Worm (Caenorhabditis elegans) whole organism, L1 larva: ENCODE results near the gene F16B12.1.

Experiments used
- C34B4.2 ChIP-seq: sonication (generic microtip); optimal IDR thresholded peaks from 2 replicates; lab custom pipeline; 2017; ENCODE audit warnings: mild to moderate bottlenecking, missing genetic modification characterization, missing compliant biosample characterization
- F16B12.6 ChIP-seq: fragments of 150-350 bp; optimal IDR thresholded peaks from 2 replicates; lab custom pipeline; 2014; ENCODE audit warnings: missing biosample characterization, missing genetic modification characterization
- Y116A8C.19 ChIP-seq: sonication (generic microtip); optimal IDR thresholded peaks from 2 replicates; lab custom pipeline; 2016; ENCODE audit warnings: missing compliant biosample characterization, missing genetic modification characterization, borderline replicate concordance
- alr-1 ChIP-seq: fragments of 200-800 bp; sonication (Bioruptor generic); optimal IDR thresholded peaks from 2 replicates; lab custom pipeline; 2018; ENCODE audit warnings: borderline replicate concordance, mild to moderate bottlenecking, missing genetic modification characterization, missing compliant biosample characterization
- aly-2 ChIP-seq: fragments of 150-350 bp; optimal IDR thresholded peaks from 2 replicates; lab custom pipeline; 2014; ENCODE audit warnings: missing biosample characterization, missing genetic modification characterization
- ama-1 ChIP-seq: fragments of 150-350 bp; optimal IDR thresholded peaks from 2 replicates; lab custom pipeline; 2014
- ceh-63 ChIP-seq: fragments of 200-800 bp; sonication (Bioruptor generic); optimal IDR thresholded peaks from 2 replicates; lab custom pipeline; 2018; ENCODE audit warnings: mild to moderate bottlenecking, missing genetic modification characterization, missing compliant biosample characterization
- ceh-82 ChIP-seq, 3 experiments: fragments of 150-350 bp in 1 of 3; sonication (generic microtip) in 2 of 3; optimal IDR thresholded peaks; 2 replicates each; lab custom pipeline; 2014 to 2017; ENCODE audit warnings: missing biosample characterization in 3 of 3, missing genetic modification characterization in 3 of 3
- ceh-88 ChIP-seq: fragments of 200-800 bp; sonication (Bioruptor generic); IDR thresholded peaks from 2 replicates; pipeline ENCODE4 v1.3.6; 2022; ENCODE audit warnings: missing genetic modification characterization, missing compliant biosample characterization
- dpl-1 ChIP-seq, 3 experiments: fragments of 150-350 bp in 2 of 3; sonication (generic microtip) in 1 of 3; optimal IDR thresholded peaks; 2 replicates each; lab custom pipeline; 2014 to 2017; ENCODE audit warnings: missing biosample characterization in 3 of 3, missing genetic modification characterization in 3 of 3, missing genetic modification reagents in 3 of 3
- efl-1 ChIP-seq, 4 experiments: fragments of 150-350 bp; optimal IDR thresholded peaks in 3 of 4; peaks in 1 of 4; 1 replicate in 1 of 4; 2 replicates in 3 of 4; lab custom pipeline; 2014; ENCODE audit warnings: missing biosample characterization in 2 of 4, missing genetic modification characterization in 2 of 4, missing genetic modification reagents in 2 of 4
- efl-3 ChIP-seq: fragments of 200-800 bp; sonication (Bioruptor generic); optimal IDR thresholded peaks from 2 replicates; lab custom pipeline; 2018; ENCODE audit warnings: mild to moderate bottlenecking, missing genetic modification characterization, missing compliant biosample characterization
- elt-3 ChIP-seq, 6 experiments: fragments of 150-350 bp in 1 of 6; sonication (generic microtip); optimal IDR thresholded peaks; 2 replicates each; lab custom pipeline; 2017 to 2018; ENCODE audit warnings: missing biosample characterization in 6 of 6, missing genetic modification characterization in 6 of 6, inconsistent platforms in 1 of 6
- fkh-4 ChIP-seq: sonication (generic microtip); optimal IDR thresholded peaks from 2 replicates; lab custom pipeline; 2016; ENCODE audit warnings: missing compliant biosample characterization, missing genetic modification characterization, borderline replicate concordance
- grh-1 ChIP-seq: fragments of 200-800 bp; sonication (Bioruptor generic); IDR thresholded peaks from 2 replicates; pipeline ENCODE4 v1.3.6; 2022; ENCODE audit warnings: missing genetic modification reagents, missing genetic modification characterization, missing compliant biosample characterization
- hlh-17 ChIP-seq: fragments of 200-800 bp; sonication (Bioruptor generic); optimal IDR thresholded peaks from 2 replicates; lab custom pipeline; 2018; ENCODE audit warnings: missing genetic modification characterization, mild to moderate bottlenecking, missing compliant biosample characterization, moderate library complexity, borderline replicate concordance
- hlh-4 ChIP-seq: sonication (generic microtip); optimal IDR thresholded peaks from 2 replicates; lab custom pipeline; 2016; ENCODE audit warnings: mild to moderate bottlenecking, missing genetic modification characterization, missing compliant biosample characterization
- irx-1 ChIP-seq: sonication (generic microtip); optimal IDR thresholded peaks from 2 replicates; lab custom pipeline; 2016; ENCODE audit warnings: missing genetic modification characterization, missing compliant biosample characterization
- isw-1 ChIP-seq: fragments of 200-800 bp; sonication (Bioruptor generic); IDR thresholded peaks from 2 replicates; pipeline ENCODE4 v1.3.6; 2022; ENCODE audit warnings: missing genetic modification characterization, missing compliant biosample characterization
- jun-1 ChIP-seq: fragments of 150-350 bp; optimal IDR thresholded peaks from 2 replicates; lab custom pipeline; 2014; ENCODE audit warnings: missing biosample characterization, missing genetic modification reagents, missing genetic modification characterization
- lin-13 ChIP-seq: fragments of 150-350 bp; optimal IDR thresholded peaks from 2 replicates; lab custom pipeline; 2014; ENCODE audit warnings: missing biosample characterization, missing genetic modification reagents, missing genetic modification characterization
- lin-14 ChIP-seq: fragments of 200-800 bp; sonication (Bioruptor generic); optimal IDR thresholded peaks from 2 replicates; lab custom pipeline; 2018; ENCODE audit warnings: mild to moderate bottlenecking, missing genetic modification characterization, moderate library complexity, missing compliant biosample characterization
- lin-35 ChIP-seq, 2 experiments: fragments of 150-350 bp; optimal IDR thresholded peaks; 2 replicates each; lab custom pipeline; 2014; ENCODE audit warnings: missing biosample characterization in 2 of 2, missing genetic modification characterization in 2 of 2, missing genetic modification reagents in 2 of 2
- lsy-2 ChIP-seq, 2 experiments: fragments of 150-350 bp; optimal IDR thresholded peaks; 2 replicates each; lab custom pipeline; 2014; ENCODE audit warnings: missing biosample characterization in 2 of 2, missing genetic modification characterization in 2 of 2
- mef-2 ChIP-seq: fragments of 150-350 bp; optimal IDR thresholded peaks from 2 replicates; lab custom pipeline; 2014; ENCODE audit warnings: missing biosample characterization, missing genetic modification characterization
- nhr-11 ChIP-seq: fragments of 150-350 bp; optimal IDR thresholded peaks from 2 replicates; lab custom pipeline; 2014; ENCODE audit warnings: missing biosample characterization, missing genetic modification characterization
- nhr-19 ChIP-seq: fragments of 200-800 bp; sonication (Bioruptor generic); conservative IDR thresholded peaks from 2 replicates; pipeline ENCODE4 v1.3.6; 2022; ENCODE audit warnings: missing genetic modification characterization, missing compliant biosample characterization
- nhr-20 ChIP-seq: sonication (generic microtip); optimal IDR thresholded peaks from 2 replicates; lab custom pipeline; 2016; ENCODE audit warnings: mild to moderate bottlenecking, missing genetic modification characterization, missing compliant biosample characterization
- nhr-237 ChIP-seq: fragments of 150-350 bp; optimal IDR thresholded peaks from 2 replicates; lab custom pipeline; 2014; ENCODE audit warnings: missing biosample characterization, missing genetic modification characterization
- nhr-28 ChIP-seq: fragments of 150-350 bp; optimal IDR thresholded peaks from 2 replicates; lab custom pipeline; 2014; ENCODE audit warnings: missing biosample characterization, missing genetic modification characterization
- nhr-71 ChIP-seq: sonication (generic microtip); optimal IDR thresholded peaks from 2 replicates; lab custom pipeline; 2016; ENCODE audit warnings: mild to moderate bottlenecking, missing genetic modification characterization, moderate library complexity, missing compliant biosample characterization
- nhr-77 ChIP-seq: fragments of 150-350 bp; optimal IDR thresholded peaks from 2 replicates; lab custom pipeline; 2014; ENCODE audit warnings: missing biosample characterization, missing genetic modification characterization
- nhr-84 ChIP-seq: sonication (generic microtip); optimal IDR thresholded peaks from 2 replicates; lab custom pipeline; 2017; ENCODE audit warnings: missing biosample characterization, missing genetic modification characterization
- nhr-85 ChIP-seq: sonication (generic microtip); peaks from one replicate; lab custom pipeline; 2016; ENCODE audit warnings: missing genetic modification characterization, inconsistent platforms, missing compliant biosample characterization
- nhr-90 ChIP-seq: sonication (generic microtip); optimal IDR thresholded peaks from 2 replicates; lab custom pipeline; 2016; ENCODE audit warnings: mild to moderate bottlenecking, missing genetic modification characterization, missing compliant biosample characterization; ENCODE audit not compliant: poor library complexity
- pag-3 ChIP-seq: sonication (generic microtip); optimal IDR thresholded peaks from 2 replicates; lab custom pipeline; 2017; ENCODE audit warnings: missing genetic modification characterization, mild to moderate bottlenecking, missing compliant biosample characterization, antibody characterized with exemption, borderline replicate concordance; ENCODE audit not compliant: insufficient read depth
- skn-1 ChIP-seq: fragments of 150-350 bp; optimal IDR thresholded peaks from 2 replicates; lab custom pipeline; 2014; ENCODE audit warnings: missing biosample characterization, missing genetic modification characterization
- sox-4 ChIP-seq: sonication (generic microtip); optimal IDR thresholded peaks from 2 replicates; lab custom pipeline; 2016; ENCODE audit warnings: missing genetic modification characterization, missing compliant biosample characterization
- sptf-1 ChIP-seq: fragments of 150-350 bp; optimal IDR thresholded peaks from 2 replicates; lab custom pipeline; 2014; ENCODE audit warnings: missing biosample characterization, missing genetic modification characterization
- tbx-2 ChIP-seq: sonication (generic microtip); optimal IDR thresholded peaks from 2 replicates; lab custom pipeline; 2016; ENCODE audit warnings: missing genetic modification characterization, missing compliant biosample characterization
- unc-30 ChIP-seq: sonication (generic microtip); optimal IDR thresholded peaks from 2 replicates; lab custom pipeline; 2017; ENCODE audit warnings: missing biosample characterization, missing genetic modification characterization
- unc-86 ChIP-seq: sonication (generic microtip); optimal IDR thresholded peaks from 2 replicates; lab custom pipeline; 2016; ENCODE audit warnings: missing genetic modification characterization, missing compliant biosample characterization
- vab-15 ChIP-seq: sonication (generic microtip); optimal IDR thresholded peaks from 2 replicates; lab custom pipeline; 2017; ENCODE audit warnings: missing genotype, mild to moderate bottlenecking, missing genetic modification characterization, missing compliant biosample characterization
- xbp-1 ChIP-seq: sonication (generic microtip); optimal IDR thresholded peaks from 2 replicates; lab custom pipeline; 2016; ENCODE audit warnings: missing genetic modification characterization, missing compliant biosample characterization
- zag-1 ChIP-seq: fragments of 150-350 bp; optimal IDR thresholded peaks from 2 replicates; lab custom pipeline; 2014; ENCODE audit warnings: missing biosample characterization, missing genetic modification characterization
- ztf-11 ChIP-seq, 2 experiments: sonication (generic microtip); optimal IDR thresholded peaks; 2 replicates each; lab custom pipeline; 2016 to 2017; ENCODE audit warnings: missing genetic modification characterization in 2 of 2, missing biosample characterization in 1 of 2, missing compliant biosample characterization in 1 of 2
- ztf-4 ChIP-seq: fragments of 150-350 bp; optimal IDR thresholded peaks from 2 replicates; lab custom pipeline; 2014; ENCODE audit warnings: missing biosample characterization, missing genetic modification characterization

The F16B12.1 gene

DNA sequence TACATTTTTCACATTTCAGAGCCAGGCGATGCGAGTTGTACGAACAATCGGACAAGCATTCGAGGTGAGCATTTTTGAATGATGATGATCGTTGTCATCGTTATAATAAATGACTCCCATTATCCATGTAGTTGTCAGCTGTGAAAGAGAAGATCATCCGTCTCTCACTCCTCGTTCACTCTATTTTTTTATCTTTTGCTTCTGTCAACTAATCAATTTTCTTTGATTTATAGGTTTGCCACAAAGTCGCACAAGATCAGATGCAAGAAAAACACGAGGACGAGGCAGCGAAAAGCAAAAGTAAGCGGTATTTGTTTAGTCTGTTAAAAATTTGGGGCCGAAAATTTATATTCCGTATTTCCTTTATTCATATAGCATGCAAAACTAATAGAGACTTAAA lies 28.8 kb upstream of the F16B12.1 start (continued):
- TF ChIP-seq ceh-63 (GFP tag; lab: Kevin White, UChicago) (no peak), lin-14 (GFP tag; lab: Kevin White, UChicago) (peak; percentile 51), nhr-20 (tag; lab: Kevin White, UChicago) (no peak), isw-1 (GFP tag; lab: Robert Waterston, UW) (no peak), unc-30 (tag; lab: Kevin White, UChicago) (no peak), ama-1 (lab: Kevin White, UChicago) (no peak), lsy-2 (tag; optimal IDR thresholded peaks at IDR 0.05; lab: Kevin White, UChicago) (no peak), ztf-4 (tag; lab: Kevin White, UChicago) (no peak)

DNA sequence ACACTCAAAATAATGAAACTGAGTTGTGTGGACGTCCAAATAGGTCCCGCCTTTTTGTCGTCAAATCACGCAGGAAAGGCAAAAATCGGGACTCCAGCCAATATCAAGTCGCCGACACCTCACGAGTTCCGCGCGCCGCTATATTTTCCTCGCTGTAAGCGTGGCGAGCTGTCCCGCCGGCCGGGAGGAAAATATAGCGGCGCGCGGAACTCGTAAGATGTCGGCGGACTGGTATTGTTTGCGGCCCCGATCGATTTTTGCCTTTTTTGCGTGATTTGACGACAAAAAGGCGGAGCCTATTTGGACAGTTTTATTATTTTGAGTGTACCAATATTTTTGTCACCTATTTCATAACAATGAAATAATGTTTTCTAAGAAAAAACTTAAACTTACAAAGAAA lies 22.5 kb upstream of the F16B12.1 start:
- no peak for TF ChIP-seq irx-1
- no peak for TF ChIP-seq efl-1 (optimal IDR thresholded peaks at IDR 0.05; lab: Kevin White, UChicago)
- peak in 1 of 2 experiments; percentile 60 for TF ChIP-seq efl-1 (GFP tag; optimal IDR thresholded peaks at IDR 0.05 in 1 of 2; lab: Kevin White, UChicago)

DNA sequence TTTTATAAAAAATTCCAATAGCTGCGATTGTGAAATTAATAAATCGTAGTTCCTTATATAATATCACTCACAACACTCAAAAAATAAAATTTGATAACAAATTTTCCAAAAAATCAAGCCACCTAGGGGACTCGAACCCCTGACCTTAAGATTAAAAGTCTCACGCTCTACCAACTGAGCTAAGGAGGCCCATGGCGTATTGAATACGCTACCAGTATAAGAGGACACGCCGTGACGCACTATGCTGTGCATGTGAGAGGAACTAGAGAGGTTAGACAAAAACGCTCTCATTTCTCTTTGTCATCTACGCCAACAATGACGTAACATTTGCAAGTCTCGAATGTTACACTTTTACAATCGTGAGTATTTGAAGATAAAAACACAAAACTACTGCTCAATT lies 21.5 kb upstream of the F16B12.1 start:
- peak; percentile 76 for TF ChIP-seq lin-13 (GFP tag; lab: Kevin White, UChicago)
- no peak for TF ChIP-seq nhr-84
- TF ChIP-seq nhr-20 (tag; lab: Kevin White, UChicago) = peak; percentile 90
- no peak for TF ChIP-seq fkh-4 (tag; lab: Kevin White, UChicago)
- TF ChIP-seq ceh-88 (GFP tag; lab: Robert Waterston, UW) = peak; percentile 66
- peak; percentile 80 for TF ChIP-seq nhr-77 (tag; lab: Kevin White, UChicago)
- peak; percentile 62 to 83 (median 81) for TF ChIP-seq ceh-82 (tag; optimal IDR thresholded peaks at IDR 0.05; lab: Kevin White, UChicago)
- TF ChIP-seq F16B12.6 (tag; lab: Kevin White, UChicago) = peak; percentile 4
- peak; percentile 78 for TF ChIP-seq nhr-85 (tag; lab: Kevin White, UChicago)
- peak; percentile 35 for TF ChIP-seq vab-15
- TF ChIP-seq dpl-1 (GFP tag; optimal IDR thresholded peaks at IDR 0.05; lab: Kevin White, UChicago) = peak in 2 of 3 experiments; percentile 37 to 49
- no peak for TF ChIP-seq Y116A8C.19 (tag; lab: Kevin White, UChicago)
- peak; percentile 5 for TF ChIP-seq efl-3 (GFP tag; lab: Kevin White, UChicago)
- TF ChIP-seq ceh-63 (GFP tag; lab: Kevin White, UChicago) = no peak
- TF ChIP-seq zag-1 (tag; lab: Kevin White, UChicago) = peak; percentile 64
- no peak for TF ChIP-seq C34B4.2
- TF ChIP-seq lin-35 (GFP tag; optimal IDR thresholded peaks at IDR 0.05; lab: Kevin White, UChicago) = peak; percentile 64 to 83
- peak in 1 of 2 experiments; percentile 29 for TF ChIP-seq ztf-11 (tag; optimal IDR thresholded peaks at IDR 0.05; lab: Kevin White, UChicago)
- TF ChIP-seq tbx-2 (tag; lab: Kevin White, UChicago) = peak; percentile 89
- TF ChIP-seq jun-1 (tag; lab: Kevin White, UChicago) = peak; percentile 74
- peak; percentile 94 for TF ChIP-seq nhr-71 (tag; lab: Kevin White, UChicago)
- TF ChIP-seq sptf-1 = no peak
- peak; percentile 82 to 85 for TF ChIP-seq lsy-2 (tag; optimal IDR thresholded peaks at IDR 0.05; lab: Kevin White, UChicago)
- peak; percentile 44 for TF ChIP-seq nhr-11 (tag; lab: Kevin White, UChicago)
- peak; percentile 88 for TF ChIP-seq xbp-1 (tag; lab: Kevin White, UChicago)
- peak in 2 of 6 experiments; percentile 36 to 60 for TF ChIP-seq elt-3 (tag; optimal IDR thresholded peaks at IDR 0.05; lab: Kevin White, UChicago)
- TF ChIP-seq hlh-17 (GFP tag; lab: Kevin White, UChicago) = no peak
- TF ChIP-seq hlh-4 = no peak
- no peak for TF ChIP-seq pag-3
- TF ChIP-seq isw-1 (GFP tag; lab: Robert Waterston, UW) = peak; percentile 50
- no peak for TF ChIP-seq alr-1 (tag; lab: Kevin White, UChicago)
- peak; percentile 82 for TF ChIP-seq aly-2 (tag; lab: Kevin White, UChicago)
- peak; percentile 78 for TF ChIP-seq ama-1 (lab: Kevin White, UChicago)
- TF ChIP-seq mef-2 (tag; lab: Kevin White, UChicago) = no peak
- peak; percentile 82 for TF ChIP-seq irx-1
- no peak for TF ChIP-seq nhr-28 (tag; lab: Kevin White, UChicago)
- TF ChIP-seq unc-86 (tag; lab: Kevin White, UChicago) = peak; percentile 75
- TF ChIP-seq nhr-90 = peak; percentile 87
- TF ChIP-seq skn-1 (tag; lab: Kevin White, UChicago) = peak; percentile 62
- TF ChIP-seq sox-4 (tag; lab: Kevin White, UChicago) = peak; percentile 28
- TF ChIP-seq nhr-237 = peak; percentile 42
- peak; percentile 91 for TF ChIP-seq nhr-19
- peak; percentile 42; the same call in 1 of the 2 replicates for TF ChIP-seq grh-1 (GFP tag; lab: Robert Waterston, UW)
